Fruit fly (Drosophila melanogaster) whole organism, prepupa: ENCODE data around the gene pit.
A peak's percentile ranks its signal among the peaks of the same experiment; 100 is the strongest.

ENCODE experiments used
- Blimp-1 ChIP-seq: fragments of 200-800 bp; sonication (Bioruptor generic); optimal IDR thresholded peaks from 3 replicates; lab custom pipeline; 2017; ENCODE audit warnings: missing biosample characterization, missing genetic modification characterization, mild to moderate bottlenecking, moderate library complexity, missing genetic modification reagents
- CG10631 ChIP-seq: fragments of 200-800 bp; sonication (Bioruptor generic); optimal IDR thresholded peaks from 2 replicates; lab custom pipeline; 2016; ENCODE audit warnings: missing biosample characterization, missing genetic modification characterization
- CG11294 ChIP-seq: fragments of 200-800 bp; sonication (Bioruptor generic); IDR thresholded peaks from 2 replicates; pipeline ENCODE4 v1.3.6; 2022; ENCODE audit warnings: missing biosample characterization, missing genetic modification characterization
- CG11762 ChIP-seq: fragments of 200-800 bp; sonication (Bioruptor generic); optimal IDR thresholded peaks from 3 replicates; lab custom pipeline; 2016; ENCODE audit warnings: missing biosample characterization, missing genetic modification characterization; ENCODE audit not compliant: insufficient read depth
- CG15336 ChIP-seq: fragments of 200-800 bp; sonication (Bioruptor generic); IDR thresholded peaks from 2 replicates; pipeline ENCODE4 v1.3.6; 2022; ENCODE audit warnings: missing biosample characterization, missing genetic modification characterization
- CG16779 ChIP-seq: fragments of 200-800 bp; sonication (Bioruptor generic); optimal IDR thresholded peaks from 3 replicates; lab custom pipeline; 2017; ENCODE audit warnings: missing biosample characterization, mild to moderate bottlenecking, missing genetic modification characterization
- CG3032 ChIP-seq: fragments of 200-800 bp; optimal IDR thresholded peaks from 2 replicates; lab custom pipeline; 2019; ENCODE audit warnings: missing biosample characterization, mild to moderate bottlenecking, missing genetic modification characterization, moderate library complexity
- CG32006 ChIP-seq: fragments of 200-800 bp; sonication (Bioruptor generic); optimal IDR thresholded peaks from 3 replicates; lab custom pipeline; 2017; ENCODE audit warnings: missing biosample characterization, mild to moderate bottlenecking, missing genetic modification characterization
- CG34406 ChIP-seq: fragments of 200-800 bp; sonication (Bioruptor generic); optimal IDR thresholded peaks from 3 replicates; lab custom pipeline; 2016; ENCODE audit warnings: missing biosample characterization, missing genetic modification characterization
- CG3919 ChIP-seq: fragments of 200-800 bp; sonication (Bioruptor generic); optimal IDR thresholded peaks from 3 replicates; lab custom pipeline; 2016; ENCODE audit warnings: missing biosample characterization, missing genetic modification characterization
- CG4318 ChIP-seq: fragments of 200-800 bp; sonication (Bioruptor generic); optimal IDR thresholded peaks from 3 replicates; lab custom pipeline; 2017; ENCODE audit warnings: missing biosample characterization, mild to moderate bottlenecking, missing genetic modification characterization
- CG6163 ChIP-seq: fragments of 200-800 bp; sonication (Bioruptor generic); IDR thresholded peaks from 3 replicates; pipeline ENCODE4 v1.3.6; 2022; ENCODE audit warnings: missing biosample characterization, missing genetic modification characterization
- CG6276 ChIP-seq: fragments of 200-800 bp; sonication (Bioruptor generic); optimal IDR thresholded peaks from 2 replicates; lab custom pipeline; 2017; ENCODE audit warnings: missing biosample characterization, mild to moderate bottlenecking, missing genetic modification characterization
- CG6792 ChIP-seq: fragments of 200-800 bp; sonication (Bioruptor generic); optimal IDR thresholded peaks from 3 replicates; lab custom pipeline; 2016; ENCODE audit warnings: missing biosample characterization, missing genetic modification characterization
- CG6808 ChIP-seq: fragments of 200-800 bp; sonication (Bioruptor generic); optimal IDR thresholded peaks from 3 replicates; lab custom pipeline; 2017; ENCODE audit warnings: missing biosample characterization, missing genetic modification characterization, mild to moderate bottlenecking, moderate library complexity, missing genetic modification reagents
- CG7368 ChIP-seq: fragments of 200-800 bp; sonication (Bioruptor generic); optimal IDR thresholded peaks from 3 replicates; lab custom pipeline; 2016; ENCODE audit warnings: missing biosample characterization, missing genetic modification characterization
- CG8119 ChIP-seq: fragments of 200-800 bp; sonication (Bioruptor generic); IDR thresholded peaks from 3 replicates; pipeline ENCODE4 v1.3.6; 2022; ENCODE audit warnings: missing biosample characterization, missing genetic modification characterization
- CG8319 ChIP-seq: fragments of 200-800 bp; sonication (Bioruptor generic); optimal IDR thresholded peaks from 3 replicates; lab custom pipeline; 2016; ENCODE audit warnings: missing biosample characterization, missing genetic modification characterization
- CG8632 ChIP-seq: fragments of 200-800 bp; sonication (Bioruptor generic); optimal IDR thresholded peaks from 3 replicates; lab custom pipeline; 2016; ENCODE audit warnings: missing biosample characterization, missing genetic modification characterization
- Eip75B ChIP-seq: fragments of 200-800 bp; sonication (Bioruptor generic); optimal IDR thresholded peaks from 3 replicates; lab custom pipeline; 2016; ENCODE audit warnings: missing biosample characterization, missing genetic modification characterization
- Eip93F ChIP-seq: fragments of 200-800 bp; sonication (Bioruptor generic); optimal IDR thresholded peaks from 2 replicates; lab custom pipeline; 2016; ENCODE audit warnings: missing biosample characterization, mild to moderate bottlenecking, missing genetic modification characterization
- Ets21C ChIP-seq: fragments of 200-800 bp; sonication (Bioruptor generic); optimal IDR thresholded peaks from 3 replicates; lab custom pipeline; 2016; ENCODE audit warnings: missing biosample characterization, missing genetic modification characterization
- Ets96B ChIP-seq: fragments of 200-800 bp; optimal IDR thresholded peaks from 2 replicates; lab custom pipeline; 2019; ENCODE audit warnings: missing biosample characterization, mild to moderate bottlenecking, missing genetic modification characterization, moderate library complexity
- Gug ChIP-seq: fragments of 200-800 bp; sonication (Bioruptor generic); IDR thresholded peaks from 2 replicates; pipeline ENCODE4 v1.3.6; 2022; ENCODE audit warnings: missing biosample characterization, missing genetic modification characterization
- Hr39 ChIP-seq: fragments of 200-800 bp; sonication (Bioruptor generic); optimal IDR thresholded peaks from 2 replicates; lab custom pipeline; 2016; ENCODE audit warnings: missing biosample characterization, missing genetic modification characterization
- Hr4 ChIP-seq: fragments of 200-800 bp; sonication (Bioruptor generic); optimal IDR thresholded peaks from 3 replicates; lab custom pipeline; 2016; ENCODE audit warnings: missing biosample characterization, missing genetic modification characterization
- Lpt ChIP-seq: fragments of 200-800 bp; sonication (Bioruptor generic); optimal IDR thresholded peaks from 3 replicates; lab custom pipeline; 2016; ENCODE audit warnings: missing biosample characterization, missing genetic modification characterization
- Met ChIP-seq: fragments of 200-800 bp; sonication (Bioruptor generic); optimal IDR thresholded peaks from 3 replicates; lab custom pipeline; 2016; ENCODE audit warnings: missing biosample characterization, missing genetic modification characterization
- OdsH ChIP-seq: fragments of 200-800 bp; sonication (Bioruptor generic); optimal IDR thresholded peaks from 3 replicates; lab custom pipeline; 2016; ENCODE audit warnings: missing biosample characterization, missing genetic modification characterization
- Sox102F ChIP-seq: fragments of 200-800 bp; sonication (Bioruptor generic); optimal IDR thresholded peaks from 2 replicates; lab custom pipeline; 2016; ENCODE audit warnings: missing biosample characterization, mild to moderate bottlenecking, missing genetic modification characterization
- Sox14 ChIP-seq: fragments of 200-800 bp; sonication (Bioruptor generic); optimal IDR thresholded peaks from 3 replicates; lab custom pipeline; 2016; ENCODE audit warnings: missing biosample characterization, missing genetic modification characterization
- acj6 ChIP-seq: fragments of 200-800 bp; sonication (Bioruptor generic); optimal IDR thresholded peaks from 3 replicates; lab custom pipeline; 2016; ENCODE audit warnings: missing biosample characterization, missing genetic modification characterization
- cyc ChIP-seq: fragments of 200-800 bp; sonication (Bioruptor generic); optimal IDR thresholded peaks from 3 replicates; lab custom pipeline; 2016; ENCODE audit warnings: missing biosample characterization, missing genetic modification characterization
- dac ChIP-seq: fragments of 200-800 bp; sonication (Bioruptor generic); optimal IDR thresholded peaks from 2 replicates; lab custom pipeline; 2017; ENCODE audit warnings: missing biosample characterization, mild to moderate bottlenecking, missing genetic modification characterization
- dsx ChIP-seq: fragments of 200-800 bp; optimal IDR thresholded peaks from 3 replicates; lab custom pipeline; 2019; ENCODE audit warnings: missing biosample characterization, mild to moderate bottlenecking, missing genetic modification characterization, moderate library complexity; ENCODE audit not compliant: poor library complexity, severe bottlenecking
- esn ChIP-seq: fragments of 200-800 bp; sonication (Bioruptor generic); optimal IDR thresholded peaks from 2 replicates; lab custom pipeline; 2016; ENCODE audit warnings: missing biosample characterization, mild to moderate bottlenecking, missing genetic modification characterization, moderate library complexity
- fd59A ChIP-seq: fragments of 200-800 bp; sonication (Bioruptor generic); optimal IDR thresholded peaks from 2 replicates; lab custom pipeline; 2017; ENCODE audit warnings: missing biosample characterization, mild to moderate bottlenecking, missing genetic modification characterization, missing genetic modification reagents
- fkh ChIP-seq: fragments of 200-800 bp; sonication (Bioruptor generic); optimal IDR thresholded peaks from 3 replicates; lab custom pipeline; 2017; ENCODE audit warnings: missing biosample characterization, mild to moderate bottlenecking, missing genetic modification characterization, moderate library complexity
- lz ChIP-seq: fragments of 200-800 bp; sonication (Bioruptor generic); optimal IDR thresholded peaks from 3 replicates; lab custom pipeline; 2016; ENCODE audit warnings: missing biosample characterization, missing genetic modification characterization
- net ChIP-seq: fragments of 200-800 bp; sonication (Bioruptor generic); optimal IDR thresholded peaks from 3 replicates; lab custom pipeline; 2016; ENCODE audit warnings: missing biosample characterization, missing genetic modification characterization
- pdm3 ChIP-seq: fragments of 200-800 bp; sonication (Bioruptor generic); optimal IDR thresholded peaks from 3 replicates; lab custom pipeline; 2016; ENCODE audit warnings: missing biosample characterization, missing genetic modification characterization
- salr ChIP-seq, 2 experiments: fragments of 200-800 bp; sonication (Bioruptor generic); optimal IDR thresholded peaks; 3 replicates each; lab custom pipeline; 2016 to 2018; ENCODE audit warnings: missing biosample characterization in 2 of 2, missing genetic modification characterization in 2 of 2, mild to moderate bottlenecking in 1 of 2
- spab ChIP-seq: fragments of 200-800 bp; sonication (Bioruptor generic); optimal IDR thresholded peaks from 2 replicates; lab custom pipeline; 2017; ENCODE audit warnings: missing biosample characterization, mild to moderate bottlenecking, missing genetic modification characterization, missing genetic modification reagents
- ss ChIP-seq, 2 experiments: fragments of 200-800 bp; sonication (Bioruptor generic); optimal IDR thresholded peaks; 2 replicates in 1 of 2; 3 replicates in 1 of 2; lab custom pipeline; 2017 to 2018; ENCODE audit warnings: mild to moderate bottlenecking in 2 of 2, missing biosample characterization in 2 of 2, missing genetic modification characterization in 2 of 2, moderate library complexity in 1 of 2
- vri ChIP-seq: fragments of 200-800 bp; sonication (Bioruptor generic); optimal IDR thresholded peaks from 3 replicates; lab custom pipeline; 2016; ENCODE audit warnings: missing biosample characterization, mild to moderate bottlenecking, missing genetic modification characterization

Gene pit

dm6 chr3R:22046723-22047122 is 12.6 kb downstream of the pit start:
- TF ChIP-seq CG6163 (GFP tag; lab: Robert Waterston, UW) (0 out of 3 replicates have a peak, but pooled peaks have one; percentile 16), pdm3 (no peak), OdsH (no peak), fkh (GFP tag; lab: Kevin White, UChicago) (peak; percentile 33), Lpt (GFP tag; lab: Kevin White, UChicago) (no peak)

dm6 chr3R:22047412-22047811 is 13.3 kb downstream of the pit start:
- no peak for TF ChIP-seq vri (GFP tag; lab: Kevin White, UChicago)
- no peak for TF ChIP-seq acj6 (GFP tag; lab: Kevin White, UChicago)

DNA sequence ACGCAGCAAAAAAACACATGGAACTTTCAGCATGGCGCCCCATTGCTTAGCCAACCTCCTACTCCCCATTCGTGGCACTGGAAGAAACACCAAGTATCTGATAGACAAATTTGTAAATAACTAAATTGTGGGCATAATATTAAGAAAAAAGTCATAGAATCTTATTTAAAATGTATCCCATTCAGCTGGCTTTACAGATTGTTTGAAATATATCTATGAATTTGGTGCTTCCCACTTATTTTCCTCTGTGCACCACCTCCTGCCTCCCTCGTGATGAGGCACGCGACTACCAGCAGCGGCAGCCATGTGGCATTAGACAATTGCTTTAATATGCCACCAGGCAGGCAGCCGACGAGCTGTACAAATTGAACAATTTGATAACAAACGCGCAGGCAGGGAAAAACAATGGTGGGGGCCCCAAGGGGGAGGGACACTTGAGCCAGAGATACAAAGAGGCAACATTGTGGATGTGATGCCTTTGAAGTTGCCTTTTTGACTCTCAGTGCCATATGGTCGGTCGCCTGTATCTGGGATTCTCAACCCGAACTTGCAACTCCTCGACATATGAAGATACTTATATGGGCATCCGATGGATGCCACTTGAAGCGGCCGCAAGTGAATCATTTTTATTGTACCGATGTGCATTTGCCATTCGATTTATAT is 15.2 kb downstream of the pit start:
- TF ChIP-seq dac (GFP tag; lab: Kevin White, UChicago): peak; percentile 39
- peak; percentile 61 for TF ChIP-seq CG4318 (GFP tag; lab: Kevin White, UChicago)
- no peak for TF ChIP-seq CG7368 (GFP tag; lab: Kevin White, UChicago)
- TF ChIP-seq spab (GFP tag; lab: Kevin White, UChicago): peak; percentile 41
- peak; percentile 66 for TF ChIP-seq CG6276 (GFP tag; lab: Kevin White, UChicago)
- TF ChIP-seq CG8319 (GFP tag; lab: Kevin White, UChicago): no peak
- peak; percentile 60 for TF ChIP-seq CG11294 (GFP tag; lab: Robert Waterston, UW)
- TF ChIP-seq dsx (GFP tag; lab: Kevin White, UChicago): peak; percentile 62
- peak; percentile 62 for TF ChIP-seq net (GFP tag; lab: Kevin White, UChicago)
- peak; percentile 60 for TF ChIP-seq OdsH
- peak; percentile 79 for TF ChIP-seq Hr4 (GFP tag; lab: Kevin White, UChicago)
- peak; percentile 6 for TF ChIP-seq CG16779 (tag; lab: Kevin White, UChicago)
- peak; percentile 55 for TF ChIP-seq Ets96B (tag; lab: Kevin White, UChicago)
- TF ChIP-seq Blimp-1: no peak
- TF ChIP-seq ss (GFP tag; optimal IDR thresholded peaks at IDR 0.05; lab: Kevin White, UChicago): peak in 1 of 2 experiments; percentile 26
- no peak for TF ChIP-seq CG34406 (GFP tag; lab: Kevin White, UChicago)
- TF ChIP-seq acj6 (GFP tag; lab: Kevin White, UChicago): peak; percentile 36
- no peak for TF ChIP-seq Sox102F (GFP tag; lab: Kevin White, UChicago)
- TF ChIP-seq Sox14 (GFP tag; lab: Kevin White, UChicago): peak; percentile 56
- peak; percentile 51 for TF ChIP-seq pdm3
- peak; percentile 5 for TF ChIP-seq cyc
- peak; percentile 56 for TF ChIP-seq CG10631 (GFP tag; lab: Kevin White, UChicago)
- TF ChIP-seq CG3919: peak; percentile 61
- peak; percentile 15 for TF ChIP-seq lz (GFP tag; lab: Kevin White, UChicago)
- TF ChIP-seq Eip75B (GFP tag; lab: Kevin White, UChicago): peak; percentile 50
- TF ChIP-seq vri (GFP tag; lab: Kevin White, UChicago): peak; percentile 1
- TF ChIP-seq esn: peak; percentile 53
- TF ChIP-seq fkh (GFP tag; lab: Kevin White, UChicago): peak; percentile 41
- TF ChIP-seq CG6163 (GFP tag; lab: Robert Waterston, UW): peak; percentile 72
- peak; percentile 35 for TF ChIP-seq CG3032 (tag; lab: Kevin White, UChicago)
- peak in 1 of 2 experiments; percentile 50 for TF ChIP-seq salr (GFP tag; optimal IDR thresholded peaks at IDR 0.05; lab: Kevin White, UChicago)
- TF ChIP-seq Gug (GFP tag; lab: Robert Waterston, UW): peak; percentile 68
- no peak for TF ChIP-seq Ets21C (GFP tag; lab: Kevin White, UChicago)
- peak; percentile 39 for TF ChIP-seq Met (GFP tag; lab: Kevin White, UChicago)
- TF ChIP-seq CG15336 (GFP tag; lab: Robert Waterston, UW): peak; percentile 87
- peak; percentile 32 for TF ChIP-seq fd59A (GFP tag; lab: Kevin White, UChicago)
- peak; percentile 83 for TF ChIP-seq CG32006
- TF ChIP-seq CG8632 (GFP tag; lab: Kevin White, UChicago): peak; percentile 31
- TF ChIP-seq CG8119 (GFP tag; lab: Robert Waterston, UW): peak; percentile 85
- TF ChIP-seq CG6792 (GFP tag; lab: Kevin White, UChicago): peak; percentile 29
- peak; percentile 28 for TF ChIP-seq CG11762
- TF ChIP-seq Hr39 (GFP tag; lab: Kevin White, UChicago): peak; percentile 12
- TF ChIP-seq CG6808 (GFP tag; lab: Kevin White, UChicago): peak; percentile 23
- TF ChIP-seq Eip93F: no peak
